Worm (Caenorhabditis elegans) whole organism, mixed stage, embryonic: ENCODE measurements around the gene srt-32.

Source experiments
- M03D4.4 ChIP-seq: sonication (generic microtip); optimal IDR thresholded peaks from 2 replicates; lab custom pipeline; 2017; ENCODE audit warnings: mild to moderate bottlenecking, missing genetic modification characterization, missing compliant biosample characterization
- bed-3 ChIP-seq: fragments of 200-800 bp; sonication (Bioruptor generic); optimal IDR thresholded peaks from 3 replicates; lab custom pipeline; 2018; ENCODE audit warnings: mild to moderate bottlenecking, missing genetic modification characterization, moderate library complexity, missing compliant biosample characterization
- blmp-1 ChIP-seq: fragments of 150-350 bp; optimal IDR thresholded peaks from 2 replicates; lab custom pipeline; 2014; ENCODE audit warnings: missing biosample characterization, missing genetic modification characterization
- ceh-39 ChIP-seq: fragments of 150-350 bp; optimal IDR thresholded peaks from 2 replicates; lab custom pipeline; 2014; ENCODE audit warnings: missing biosample characterization, missing genetic modification characterization
- ceh-43 ChIP-seq: fragments of 200-800 bp; sonication (Bioruptor generic); optimal IDR thresholded peaks from 2 replicates; lab custom pipeline; 2018; ENCODE audit warnings: mild to moderate bottlenecking, missing genetic modification characterization, moderate library complexity, missing compliant biosample characterization
- ces-1 ChIP-seq: fragments of 150-350 bp; optimal IDR thresholded peaks from 2 replicates; lab custom pipeline; 2014; ENCODE audit warnings: missing biosample characterization, missing genetic modification reagents, missing genetic modification characterization
- cnd-1 ChIP-seq: fragments of 200-800 bp; sonication (Bioruptor generic); optimal IDR thresholded peaks from 2 replicates; lab custom pipeline; 2018; ENCODE audit warnings: mild to moderate bottlenecking, missing genetic modification characterization, missing compliant biosample characterization
- drap-1 ChIP-seq: fragments of 200-800 bp; sonication (Bioruptor generic); optimal IDR thresholded peaks from 3 replicates; lab custom pipeline; 2018; ENCODE audit warnings: mild to moderate bottlenecking, missing genetic modification characterization, missing compliant biosample characterization
- elt-1 ChIP-seq: sonication (generic microtip); optimal IDR thresholded peaks from 2 replicates; lab custom pipeline; 2017; ENCODE audit warnings: missing genetic modification characterization, mild to moderate bottlenecking, missing compliant biosample characterization, antibody characterized with exemption, moderate library complexity, borderline replicate concordance; ENCODE audit not compliant: insufficient read depth
- elt-3 ChIP-seq: fragments of 150-350 bp; optimal IDR thresholded peaks from 2 replicates; lab custom pipeline; 2014; ENCODE audit warnings: missing biosample characterization, missing genetic modification characterization
- flh-1 ChIP-seq: fragments of 200-800 bp; sonication (Bioruptor generic); optimal IDR thresholded peaks from 2 replicates; lab custom pipeline; 2018; ENCODE audit warnings: mild to moderate bottlenecking, missing genetic modification characterization, moderate library complexity, missing compliant biosample characterization
- ham-2 ChIP-seq: fragments of 200-800 bp; sonication (Bioruptor generic); optimal IDR thresholded peaks from 2 replicates; lab custom pipeline; 2018; ENCODE audit warnings: mild to moderate bottlenecking, missing genetic modification characterization, missing compliant biosample characterization
- hlh-1 ChIP-seq: fragments of 150-350 bp; optimal IDR thresholded peaks from 2 replicates; lab custom pipeline; 2014; ENCODE audit warnings: missing biosample characterization, missing genetic modification reagents, missing genetic modification characterization
- lin-13 ChIP-seq: fragments of 150-350 bp; optimal IDR thresholded peaks from 2 replicates; lab custom pipeline; 2014; ENCODE audit warnings: missing biosample characterization, missing genetic modification characterization
- lin-32 ChIP-seq: fragments of 200-800 bp; sonication (Bioruptor generic); optimal IDR thresholded peaks from 2 replicates; lab custom pipeline; 2018; ENCODE audit warnings: mild to moderate bottlenecking, missing genetic modification characterization, missing compliant biosample characterization
- lsy-2 ChIP-seq: fragments of 150-350 bp; optimal IDR thresholded peaks from 2 replicates; lab custom pipeline; 2014; ENCODE audit warnings: missing biosample characterization, missing genetic modification characterization
- mab-5 ChIP-seq: fragments of 150-350 bp; optimal IDR thresholded peaks from 2 replicates; lab custom pipeline; 2014; ENCODE audit warnings: missing biosample characterization, missing genetic modification characterization
- mep-1 ChIP-seq: fragments of 150-350 bp; optimal IDR thresholded peaks from 2 replicates; lab custom pipeline; 2017; ENCODE audit warnings: missing biosample characterization, missing genetic modification reagents, missing genetic modification characterization, inconsistent platforms
- mls-2 ChIP-seq: sonication (generic microtip); optimal IDR thresholded peaks from 2 replicates; lab custom pipeline; 2016; ENCODE audit warnings: mild to moderate bottlenecking, missing genetic modification characterization, moderate library complexity, missing compliant biosample characterization
- nhr-2 ChIP-seq: fragments of 150-350 bp; optimal IDR thresholded peaks from 2 replicates; lab custom pipeline; 2014; ENCODE audit warnings: missing biosample characterization, missing genetic modification characterization
- nhr-237 ChIP-seq: fragments of 150-350 bp; optimal IDR thresholded peaks from 2 replicates; lab custom pipeline; 2014; ENCODE audit warnings: missing biosample characterization, missing genetic modification characterization
- pha-4 ChIP-seq: fragments of 150-350 bp; optimal IDR thresholded peaks from 2 replicates; lab custom pipeline; 2018; ENCODE audit warnings: missing biosample characterization, missing genetic modification reagents, missing genetic modification characterization
- sem-2 ChIP-seq: fragments of 200-800 bp; sonication (Bioruptor generic); optimal IDR thresholded peaks from 2 replicates; lab custom pipeline; 2018; ENCODE audit warnings: mild to moderate bottlenecking, missing genetic modification characterization, missing compliant biosample characterization
- snpc-4 ChIP-seq: fragments of 150-350 bp; optimal IDR thresholded peaks from 2 replicates; lab custom pipeline; 2014; ENCODE audit warnings: missing biosample characterization, missing genetic modification characterization
- sptf-1 ChIP-seq: sonication (generic microtip); optimal IDR thresholded peaks from 2 replicates; lab custom pipeline; 2017; ENCODE audit warnings: mild to moderate bottlenecking, missing genetic modification characterization, moderate library complexity, missing compliant biosample characterization
- tbx-8 ChIP-seq: fragments of 200-800 bp; sonication (Bioruptor generic); optimal IDR thresholded peaks from 2 replicates; lab custom pipeline; 2018; ENCODE audit warnings: mild to moderate bottlenecking, missing genetic modification characterization, moderate library complexity, missing compliant biosample characterization
- unc-120 ChIP-seq: sonication (generic microtip); optimal IDR thresholded peaks from 2 replicates; lab custom pipeline; 2017; ENCODE audit warnings: missing genetic modification characterization, missing compliant biosample characterization; ENCODE audit not compliant: poor library complexity, severe bottlenecking
- unc-39 ChIP-seq: fragments of 150-350 bp; optimal IDR thresholded peaks from 2 replicates; lab custom pipeline; 2014; ENCODE audit warnings: missing biosample characterization, missing genetic modification characterization
- unc-62 ChIP-seq: fragments of 150-350 bp; optimal IDR thresholded peaks from 2 replicates; lab custom pipeline; 2014; ENCODE audit warnings: missing biosample characterization, missing genetic modification reagents, missing genetic modification characterization
- zip-8 ChIP-seq: fragments of 150-350 bp; optimal IDR thresholded peaks from 2 replicates; lab custom pipeline; 2014; ENCODE audit warnings: missing biosample characterization, missing genetic modification characterization
- ztf-11 ChIP-seq: fragments of 150-350 bp; optimal IDR thresholded peaks from 2 replicates; lab custom pipeline; 2014; ENCODE audit warnings: missing biosample characterization, missing genetic modification characterization

Gene srt-32

DNA sequence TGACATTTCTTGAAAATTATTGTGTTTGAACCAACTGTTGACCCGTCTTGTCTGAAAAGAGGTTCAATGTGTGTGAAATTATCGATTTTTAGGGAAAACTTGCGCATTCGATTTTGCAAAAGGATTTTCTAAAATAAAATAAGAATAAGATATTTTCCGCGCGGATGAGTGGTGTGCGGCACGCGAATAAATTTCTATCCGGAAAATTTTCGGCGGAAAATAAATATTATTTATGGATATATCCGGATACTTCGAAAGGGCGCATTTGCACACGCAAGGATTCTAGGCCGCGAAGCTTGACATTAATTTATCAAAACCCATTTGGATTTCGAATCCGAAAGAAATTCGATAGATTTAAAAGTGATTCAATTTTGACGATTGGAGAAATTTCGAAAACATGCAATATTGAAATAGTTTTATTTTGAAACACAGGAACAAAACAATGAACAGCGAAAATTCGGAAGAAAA lies 13.6 kb upstream of the srt-32 start, which contains the start of gene rike-1:
Gene rike-1 (minus strand): TSS at position 51 of the 468 bp plus-strand sequence.
- TF ChIP-seq mep-1 (tag; lab: Kevin White, UChicago) (peak; percentile 57), nhr-2 (tag; lab: Kevin White, UChicago) (peak; percentile 8), drap-1 (no peak), ces-1 (peak; percentile 62), unc-120 (tag; lab: Kevin White, UChicago) (peak; percentile 22), unc-62 (GFP tag; lab: Kevin White, UChicago) (no peak), ceh-39 (tag; lab: Kevin White, UChicago) (peak; percentile 41)

DNA sequence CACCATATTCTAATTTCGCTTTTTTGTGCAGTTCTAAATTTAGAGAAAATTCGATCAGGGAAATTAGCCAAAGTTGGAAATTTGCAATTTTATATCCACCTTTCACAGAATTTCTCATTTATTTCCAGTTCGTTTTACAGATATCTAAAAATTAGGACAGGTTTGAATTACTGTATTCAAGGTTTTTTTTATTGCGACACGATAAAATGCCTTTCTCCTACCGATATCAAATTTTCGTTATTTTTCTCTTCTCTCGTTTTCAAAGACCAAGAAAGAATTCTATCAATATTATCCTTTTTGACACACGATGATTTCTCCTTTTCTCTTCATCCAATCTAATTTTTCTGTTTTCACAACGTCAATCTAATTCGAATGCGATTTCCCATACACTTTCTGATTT lies 12.8 kb upstream of the srt-32 start, which contains the start of gene C53A5.13:
Gene C53A5.13 (plus strand): TSS at position 301 of the 400 bp plus-strand sequence.
- TF ChIP-seq nhr-237 (no peak), ces-1 (no peak), mep-1 (tag; lab: Kevin White, UChicago) (no peak), mls-2 (no peak), ceh-43 (GFP tag; lab: Kevin White, UChicago) (no peak), lsy-2 (tag; lab: Kevin White, UChicago) (no peak), sptf-1 (no peak)

DNA sequence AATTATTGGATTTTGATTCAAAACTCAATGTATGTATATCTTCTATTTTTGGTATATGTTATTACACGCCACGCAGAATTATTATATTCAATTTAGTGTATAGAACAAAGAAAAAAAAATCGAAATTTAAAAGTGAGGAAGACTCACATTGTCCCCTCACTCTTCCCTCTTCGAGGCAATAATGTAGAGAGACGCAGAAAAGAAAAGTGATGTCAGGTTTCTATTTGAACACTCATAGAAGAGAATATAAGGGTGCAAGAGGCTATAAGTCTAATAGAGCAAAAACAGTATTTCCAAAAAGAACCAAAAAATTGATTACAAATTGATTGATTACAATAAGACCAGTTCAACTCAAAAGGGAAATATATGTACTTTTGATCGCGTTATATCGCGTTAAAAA lies 10.9 kb upstream of the srt-32 start:
- TF ChIP-seq hlh-1 (tag; lab: Kevin White, UChicago) (no peak), cnd-1 (tag; lab: Kevin White, UChicago) (no peak), unc-120 (tag; lab: Kevin White, UChicago) (peak; percentile 9), lsy-2 (tag; lab: Kevin White, UChicago) (no peak), zip-8 (tag; lab: Kevin White, UChicago) (no peak)

DNA sequence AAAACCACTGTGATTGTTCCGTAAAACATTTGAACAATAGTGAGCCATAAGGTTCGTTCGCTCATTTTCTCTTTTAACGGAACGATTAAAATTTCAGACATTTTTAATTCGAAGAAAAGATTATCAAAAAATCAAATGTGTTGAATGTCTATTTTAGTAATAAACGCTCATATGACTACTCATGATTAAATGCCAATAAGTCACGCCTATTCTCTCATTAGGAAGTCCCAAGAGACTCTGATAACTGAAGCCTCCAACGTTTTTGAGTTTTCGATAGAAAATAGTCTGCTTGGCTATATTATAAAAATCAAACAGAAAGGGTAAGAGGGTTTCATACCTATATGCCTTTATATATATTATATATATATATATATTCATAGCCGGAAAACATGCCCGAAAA lies 3.2 kb upstream of the srt-32 start, which contains the start of gene srg-47:
Gene srg-47 (minus strand): TSS at position 101 of the 400 bp plus-strand sequence.
- TF ChIP-seq elt-3 (no peak), unc-120 (tag; lab: Kevin White, UChicago) (no peak), flh-1 (GFP tag; lab: Kevin White, UChicago) (no peak), nhr-237 (no peak), drap-1 (no peak), lin-13 (no peak), ham-2 (no peak), cnd-1 (tag; lab: Kevin White, UChicago) (no peak), hlh-1 (tag; lab: Kevin White, UChicago) (no peak), mep-1 (tag; lab: Kevin White, UChicago) (no peak), blmp-1 (tag; lab: Kevin White, UChicago) (no peak), ztf-11 (tag; lab: Kevin White, UChicago) (no peak), mab-5 (tag; lab: Kevin White, UChicago) (no peak)

DNA sequence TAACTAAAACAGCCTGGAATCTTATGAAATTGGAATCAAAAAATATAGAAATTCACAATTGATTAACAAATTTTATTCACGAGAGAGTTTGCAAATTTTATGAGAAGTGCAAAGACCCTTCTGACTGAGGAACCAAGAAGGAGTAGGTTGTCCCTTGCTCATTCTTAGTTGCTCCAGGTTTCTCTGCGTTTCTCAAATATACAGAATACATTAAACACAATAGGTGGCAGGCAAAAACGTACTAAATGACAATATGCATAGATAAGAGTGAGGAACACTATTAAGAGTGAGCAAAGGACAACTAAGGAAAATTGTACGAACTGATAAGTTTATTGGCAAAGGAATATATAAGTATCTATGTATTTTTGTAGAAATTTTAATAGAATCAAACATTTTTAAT lies 655 bp upstream of the srt-32 start, which contains the start of gene C53A5.9:
Gene C53A5.9 (minus strand): TSS at position 101 of the 400 bp plus-strand sequence.
- TF ChIP-seq ceh-39 (tag; lab: Kevin White, UChicago) (no peak), zip-8 (tag; lab: Kevin White, UChicago) (no peak), mls-2 (no peak), pha-4 (tag; lab: Kevin White, UChicago) (no peak), tbx-8 (GFP tag; lab: Kevin White, UChicago) (no peak), unc-39 (tag; lab: Kevin White, UChicago) (no peak), bed-3 (GFP tag; lab: Kevin White, UChicago) (no peak), unc-120 (tag; lab: Kevin White, UChicago) (no peak), snpc-4 (tag; lab: Kevin White, UChicago) (no peak), elt-1 (tag; lab: Kevin White, UChicago) (no peak), M03D4.4 (tag; lab: Kevin White, UChicago) (no peak), lin-32 (GFP tag; lab: Kevin White, UChicago) (no peak), ces-1 (no peak), hlh-1 (tag; lab: Kevin White, UChicago) (no peak), lsy-2 (tag; lab: Kevin White, UChicago) (no peak), ham-2 (no peak), unc-62 (GFP tag; lab: Kevin White, UChicago) (no peak), sem-2 (GFP tag; lab: Kevin White, UChicago) (no peak)
